Worm (Caenorhabditis elegans): ENCODE data around the gene F46H5.2.
A peak's percentile ranks its signal among the peaks of the same experiment; 100 is the strongest.

F46H5.2 gene

DNA sequence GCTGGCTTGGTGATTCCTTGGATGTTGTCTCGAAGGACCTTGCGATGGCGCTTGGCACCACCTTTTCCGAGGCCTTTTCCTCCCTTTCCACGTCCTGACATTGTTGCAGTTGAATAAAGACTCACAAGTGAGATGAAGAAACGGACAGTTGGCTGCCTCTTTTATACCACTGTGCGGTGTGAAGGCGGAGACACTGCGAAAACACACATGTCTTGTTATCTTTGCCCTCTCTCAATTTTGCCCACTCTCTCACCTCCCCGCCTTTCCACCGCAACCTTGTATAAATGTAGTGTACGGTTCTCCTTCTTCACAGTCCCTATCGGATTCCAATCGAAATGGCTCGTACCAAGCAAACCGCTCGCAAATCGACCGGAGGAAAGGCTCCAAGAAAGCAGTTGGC lies 44.3 kb downstream of the F46H5.2 start, which contains the start of the genes his-38 and his-40:
TSS of gene his-38 (minus strand) at position 101 of the 400 bp plus-strand sequence.
TSS of gene his-40 (plus strand) at position 336 of the 400 bp plus-strand sequence.
- peak; percentile 36; the same call in 1 of the 2 replicates for TF ChIP-seq hmg-1.2 (GFP tag; IDR thresholded peaks at IDR 0.05)
- TF ChIP-seq madf-6 (GFP tag; IDR thresholded peaks at IDR 0.05) = no peak

DNA sequence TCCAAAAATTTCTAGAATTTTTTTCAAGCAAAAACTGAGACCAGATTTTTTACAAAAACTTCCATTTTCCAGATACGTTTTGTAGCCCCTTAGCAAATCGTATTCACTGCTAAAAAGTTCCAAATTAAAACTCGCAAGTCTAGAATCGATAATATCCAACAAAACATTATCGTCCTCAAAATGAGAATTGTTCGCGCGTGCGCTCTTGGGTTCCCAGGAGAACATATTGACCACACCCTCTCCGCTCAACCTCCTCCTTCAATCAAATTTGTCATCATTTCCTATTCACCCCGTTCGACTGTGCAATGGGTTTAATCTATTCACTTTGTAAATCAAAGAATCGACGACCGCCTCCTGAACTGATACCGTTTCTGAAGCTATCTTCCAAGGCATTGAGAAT lies 46.4 kb downstream of the F46H5.2 start:
- TF ChIP-seq egl-18 (GFP tag; IDR thresholded peaks at IDR 0.05) (no peak), sdz-38 (tag; optimal IDR thresholded peaks at IDR 0.05) (no peak), rpc-1 (optimal IDR thresholded peaks at IDR 0.05) (no peak), rpc-1 (tag; optimal IDR thresholded peaks at IDR 0.05) (no peak), aptf-2 (GFP tag; conservative IDR thresholded peaks at IDR 0.05) (peak; percentile 91), lin-35 (GFP tag; optimal IDR thresholded peaks at IDR 0.05) (no peak)

DNA sequence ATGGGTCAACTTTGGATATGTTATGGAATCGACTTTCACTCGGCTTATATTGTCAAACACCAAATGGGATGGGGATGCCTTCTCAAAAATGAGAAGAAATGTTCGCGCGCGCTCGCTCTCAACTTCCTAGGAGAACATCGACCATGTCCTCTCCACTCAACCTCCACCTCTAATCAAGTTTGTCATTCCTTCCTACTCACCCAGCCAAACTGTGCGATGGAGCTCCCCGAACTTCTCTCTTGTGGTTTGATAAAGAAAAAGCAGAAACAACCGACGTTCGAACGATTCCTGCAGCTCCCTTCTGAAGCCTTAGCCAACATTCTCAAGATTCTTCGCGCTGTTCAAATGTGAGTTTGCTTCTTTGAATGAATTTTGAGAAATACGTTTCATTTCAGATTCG lies 47.8 kb downstream of the F46H5.2 start:
- TF ChIP-seq rpc-1 (optimal IDR thresholded peaks at IDR 0.05) (no peak), rpc-1 (tag; optimal IDR thresholded peaks at IDR 0.05) (no peak), ceh-27 (GFP tag; optimal IDR thresholded peaks at IDR 0.05) (no peak), lin-26 (GFP tag; IDR thresholded peaks at IDR 0.05) (no peak), nhr-90 (tag; optimal IDR thresholded peaks at IDR 0.05) (no peak), snpc-3.4 (tag; optimal IDR thresholded peaks at IDR 0.05) (no peak), F52B5.7 (tag; optimal IDR thresholded peaks at IDR 0.05) (no peak), egl-18 (GFP tag; IDR thresholded peaks at IDR 0.05) (no peak), lin-35 (GFP tag; optimal IDR thresholded peaks at IDR 0.05) (no peak), F33H1.4 (GFP tag; IDR thresholded peaks at IDR 0.05) (no peak), ztf-26 (tag; optimal IDR thresholded peaks at IDR 0.05) (no peak), madf-6 (GFP tag; IDR thresholded peaks at IDR 0.05) (no peak), B0019.2 (GFP tag; conservative IDR thresholded peaks at IDR 0.05) (no peak), bed-2 (GFP tag; IDR thresholded peaks at IDR 0.05) (no peak), F37B4.10 (GFP tag; IDR thresholded peaks at IDR 0.05) (no peak), somi-1 (GFP tag; optimal IDR thresholded peaks at IDR 0.05) (no peak), nfya-2 (GFP tag; IDR thresholded peaks at IDR 0.05) (no peak), pbrm-1 (GFP tag; IDR thresholded peaks at IDR 0.05) (no peak), zfh-2 (GFP tag; conservative IDR thresholded peaks at IDR 0.05) (no peak), nhr-27 (tag; optimal IDR thresholded peaks at IDR 0.05) (no peak)

DNA sequence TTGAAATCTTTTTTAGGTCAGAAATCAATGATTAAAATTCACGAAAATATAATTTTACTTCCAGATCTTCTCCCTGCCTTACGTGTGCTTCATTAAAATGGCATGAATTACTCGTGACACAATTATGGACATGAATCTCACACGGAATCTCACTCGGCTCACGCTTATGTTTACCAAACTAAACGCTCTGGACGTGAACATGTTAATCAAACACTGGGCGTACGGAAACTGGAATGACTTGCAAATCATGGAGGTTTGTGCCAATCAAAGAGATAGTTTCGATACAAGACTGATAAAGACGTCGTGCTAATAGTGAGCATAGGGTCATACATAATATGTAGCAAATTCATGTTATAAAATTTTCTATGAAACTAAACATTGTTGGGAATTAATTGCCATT lies 49.1 kb downstream of the F46H5.2 start:
- TF ChIP-seq F57A8.1 (GFP tag; optimal IDR thresholded peaks at IDR 0.05) (no peak), sea-2 (GFP tag; IDR thresholded peaks at IDR 0.05) (no peak), gei-17 (GFP tag; optimal IDR thresholded peaks at IDR 0.05) (no peak), nfyb-1 (GFP tag; IDR thresholded peaks at IDR 0.05) (no peak), tbp1 (GFP tag; optimal IDR thresholded peaks at IDR 0.05) (peak; percentile 3), nhr-80 (tag; optimal IDR thresholded peaks at IDR 0.05) (peak; percentile 21), aptf-3 (GFP tag; IDR thresholded peaks at IDR 0.05) (no peak), ekl-4 (GFP tag; IDR thresholded peaks at IDR 0.05) (no peak), tlf-1 (GFP tag; optimal IDR thresholded peaks at IDR 0.05) (no peak), repo-1 (tag; optimal IDR thresholded peaks at IDR 0.05) (peak; percentile 27), fkh-3 (tag; optimal IDR thresholded peaks at IDR 0.05) (no peak), zim-3 (tag; optimal IDR thresholded peaks at IDR 0.05) (no peak), B0336.3 (GFP tag; IDR thresholded peaks at IDR 0.05) (0 out of 2 replicates have a peak, but pooled peaks have one; percentile 15), F33H1.4 (GFP tag; IDR thresholded peaks at IDR 0.05) (no peak)

Data from whole organism, young adult.